Worm (Caenorhabditis elegans) whole organism, L1 larva: ENCODE data around the gene K08D12.8.

Experiments
- ceh-8 ChIP-seq: fragments of 200-800 bp; sonication (Bioruptor generic); optimal IDR thresholded peaks from 2 replicates; lab custom pipeline; 2018; ENCODE audit warnings: mild to moderate bottlenecking, missing genetic modification characterization, moderate library complexity, missing compliant biosample characterization
- dsc-1 ChIP-seq: sonication (generic microtip); optimal IDR thresholded peaks from 2 replicates; lab custom pipeline; 2016; ENCODE audit warnings: mild to moderate bottlenecking, missing genetic modification characterization, missing compliant biosample characterization
- lin-15B ChIP-seq: fragments of 150-350 bp; sonication (generic microtip); optimal IDR thresholded peaks from 3 replicates; lab custom pipeline; 2014; ENCODE audit warnings: missing biosample characterization, missing genetic modification characterization
- nhr-237 ChIP-seq: fragments of 150-350 bp; optimal IDR thresholded peaks from 2 replicates; lab custom pipeline; 2014; ENCODE audit warnings: missing biosample characterization, missing genetic modification characterization
- nhr-28 ChIP-seq: fragments of 150-350 bp; optimal IDR thresholded peaks from 2 replicates; lab custom pipeline; 2014; ENCODE audit warnings: missing biosample characterization, missing genetic modification characterization
- nhr-90 ChIP-seq: sonication (generic microtip); optimal IDR thresholded peaks from 2 replicates; lab custom pipeline; 2016; ENCODE audit warnings: mild to moderate bottlenecking, missing genetic modification characterization, missing compliant biosample characterization; ENCODE audit not compliant: poor library complexity
- pqm-1 ChIP-seq: sonication (generic microtip); optimal IDR thresholded peaks from 3 replicates; lab custom pipeline; 2017; ENCODE audit warnings: missing biosample characterization, missing genetic modification characterization
- unc-130 ChIP-seq: fragments of 150-350 bp; optimal IDR thresholded peaks from 2 replicates; lab custom pipeline; 2017; ENCODE audit warnings: missing biosample characterization, missing genetic modification characterization, inconsistent platforms
- zag-1 ChIP-seq: fragments of 150-350 bp; optimal IDR thresholded peaks from 2 replicates; lab custom pipeline; 2014; ENCODE audit warnings: missing biosample characterization, missing genetic modification characterization

DNA sequence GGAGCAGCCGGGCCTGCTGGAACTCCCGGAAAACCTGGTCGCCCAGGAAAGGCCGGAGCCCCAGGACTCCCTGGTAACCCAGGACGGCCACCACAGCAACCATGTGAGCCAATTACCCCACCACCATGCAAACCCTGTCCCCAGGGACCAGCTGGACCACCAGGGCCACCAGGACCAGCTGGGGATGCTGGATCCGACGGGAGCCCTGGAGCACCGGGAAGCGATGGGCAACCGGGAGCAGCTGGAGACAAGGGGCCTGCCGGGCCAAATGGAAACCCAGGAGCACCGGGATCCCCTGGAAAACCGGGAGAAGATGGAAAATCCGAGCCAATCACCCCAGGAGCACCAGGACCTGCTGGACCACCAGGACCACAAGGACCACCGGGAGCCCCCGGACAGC is 43.1 kb downstream of the K08D12.8 start:
- TF ChIP-seq pqm-1 (tag; lab: Kevin White, UChicago) (no peak), lin-15B (tag; lab: Kevin White, UChicago) (no peak), dsc-1 (tag; lab: Kevin White, UChicago) (no peak), ceh-8 (peak; percentile 71), nhr-90 (tag; lab: Kevin White, UChicago) (no peak), zag-1 (tag; lab: Kevin White, UChicago) (no peak), unc-130 (tag; lab: Kevin White, UChicago) (no peak), nhr-28 (tag; lab: Kevin White, UChicago) (no peak), nhr-237 (no peak)
